Worm (Caenorhabditis elegans): Measurements from ENCODE around the gene Y25C1A.7.

ce11 chrII:3048378-3048777 lies 22.5 kb downstream of the Y25C1A.7 start, which contains the start of gene sri-28:
- TF ChIP-seq unc-130 (GFP tag; optimal IDR thresholded peaks at IDR 0.05): no peak
- TF ChIP-seq hmg-1.1 (GFP tag; IDR thresholded peaks at IDR 0.05): no peak
- TF ChIP-seq skn-1 (tag; optimal IDR thresholded peaks at IDR 0.05): no peak
- no peak for TF ChIP-seq nhr-76 (tag; optimal IDR thresholded peaks at IDR 0.05)
